Fruit fly (Drosophila melanogaster): ENCODE results near the gene CG17328.

The CG17328 gene

DNA sequence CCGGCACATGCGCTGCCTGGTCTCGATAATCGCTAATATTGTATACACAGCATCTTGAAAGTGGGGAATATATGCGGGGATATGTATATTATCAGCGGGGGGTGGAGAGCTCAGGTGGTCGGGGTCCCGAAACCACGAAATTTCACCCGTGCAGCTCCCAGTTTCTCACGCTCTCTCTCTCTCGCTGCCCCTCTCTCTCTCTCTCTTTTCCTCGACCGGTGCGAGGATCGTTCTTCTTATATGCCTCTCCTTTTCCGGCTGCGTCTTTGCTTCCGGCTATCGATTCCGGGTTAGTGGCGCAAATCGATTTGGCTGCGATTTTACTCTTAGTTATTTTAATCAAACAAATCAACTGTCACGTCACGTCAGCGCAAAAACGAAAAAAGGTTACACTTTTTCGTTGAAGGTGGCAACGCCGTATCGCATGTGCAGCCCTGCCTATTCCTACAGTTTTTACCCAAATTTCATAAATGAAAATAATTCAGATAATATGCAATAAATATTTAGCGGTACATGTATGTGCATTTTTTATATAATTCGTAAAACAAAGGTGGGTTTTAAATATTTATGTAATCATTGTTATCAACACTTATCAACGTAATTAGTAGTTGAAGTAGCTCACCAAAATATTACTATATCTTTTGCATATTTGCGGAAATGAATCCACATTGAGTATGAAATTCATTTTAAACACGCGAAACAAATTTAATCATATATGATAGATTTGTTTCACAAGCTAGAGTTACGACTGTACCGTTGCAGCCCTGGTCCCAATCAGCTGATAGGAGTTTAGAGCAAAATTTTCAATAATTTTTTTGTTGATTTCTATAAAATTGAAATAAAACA, at the start of gene CG17328, which contains the start of gene heix (continued):
- TF ChIP-seq CG8359 (GFP tag; optimal IDR thresholded peaks at IDR 0.05; ENCODE audit: borderline replicate concordance) (no peak), CG9437 (GFP tag; optimal IDR thresholded peaks at IDR 0.05) (peak; percentile 92), CG18476 (GFP tag; optimal IDR thresholded peaks at IDR 0.05) (peak; percentile 48), CG4854 (GFP tag; optimal IDR thresholded peaks at IDR 0.05) (peak; percentile 1), nom (GFP tag; optimal IDR thresholded peaks at IDR 0.05) (peak; percentile 25), Nf-YC (tag; optimal IDR thresholded peaks at IDR 0.05) (no peak), CG6254 (GFP tag; optimal IDR thresholded peaks at IDR 0.05) (no peak), ranshi (GFP tag; IDR thresholded peaks at IDR 0.05) (0 out of 2 replicates have a peak, but pooled peaks have one; percentile 71), Drgx (GFP tag; IDR thresholded peaks at IDR 0.05) (0 out of 2 replicates have a peak, but pooled peaks have one; percentile 20), CG15601 (tag; optimal IDR thresholded peaks at IDR 0.05) (peak; percentile 57), unc-4 (GFP tag; IDR thresholded peaks at IDR 0.05; ENCODE audit: partially characterized antibody) (no peak), wek (GFP tag; optimal IDR thresholded peaks at IDR 0.05) (no peak), peb (GFP tag; IDR thresholded peaks at IDR 0.05) (0 out of 2 replicates have a peak, but pooled peaks have one; percentile 24), CG18764 (GFP tag; optimal IDR thresholded peaks at IDR 0.05) (peak; percentile 49), Taf1 (GFP tag; IDR thresholded peaks at IDR 0.05) (peak; percentile 69; the same call in 1 of the 2 replicates), esg (GFP tag; conservative IDR thresholded peaks at IDR 0.05) (peak; percentile 59), CG9727 (GFP tag; optimal IDR thresholded peaks at IDR 0.05) (peak; percentile 77), onecut (GFP tag; IDR thresholded peaks at IDR 0.05) (peak; percentile 8; the same call in 1 of the 2 replicates), CG31224 (GFP tag; IDR thresholded peaks at IDR 0.05) (peak; percentile 44; the same call in 1 of the 2 replicates), MBD-R2 (GFP tag; IDR thresholded peaks at IDR 0.05) (peak; percentile 75; the same call in 1 of the 2 replicates), E2f2 (GFP tag; IDR thresholded peaks at IDR 0.05) (peak; percentile 48), pan (optimal IDR thresholded peaks at IDR 0.05) (no peak), pan (GFP tag; optimal IDR thresholded peaks at IDR 0.05 in 1 of 2, IDR thresholded peaks at IDR 0.05 in 1 of 2) (peak in 1 of 2 experiments; percentile 65), CG1529 (GFP tag; optimal IDR thresholded peaks at IDR 0.05) (peak; percentile 100), tx (GFP tag; optimal IDR thresholded peaks at IDR 0.05) (peak; percentile 22), Ptx1 (GFP tag; IDR thresholded peaks at IDR 0.05) (peak; percentile 81), Dp (GFP tag; optimal IDR thresholded peaks at IDR 0.05) (peak; percentile 21), gcm2 (GFP tag; optimal IDR thresholded peaks at IDR 0.05) (no peak), bcd (GFP tag; optimal IDR thresholded peaks at IDR 0.05) (peak; percentile 74), zfh1 (GFP tag; IDR thresholded peaks at IDR 0.05) (peak; percentile 74), CG17612 (GFP tag; IDR thresholded peaks at IDR 0.05) (0 out of 2 replicates have a peak, but pooled peaks have one; percentile 11), CG10959 (GFP tag; IDR thresholded peaks at IDR 0.05) (no peak), CG16779 (GFP tag; IDR thresholded peaks at IDR 0.05) (no peak), Bgb (GFP tag; IDR thresholded peaks at IDR 0.05; ENCODE audit: partially characterized antibody) (no peak; the same call in 1 of the 2 replicates), tap (tag; optimal IDR thresholded peaks at IDR 0.05) (no peak), Myb (GFP tag; optimal IDR thresholded peaks at IDR 0.05) (peak; percentile 39), chn (GFP tag; optimal IDR thresholded peaks at IDR 0.05) (peak; percentile 60), CG4282 (GFP tag; optimal IDR thresholded peaks at IDR 0.05) (no peak), Spps (tag; optimal IDR thresholded peaks at IDR 0.05) (no peak), Hand (GFP tag; optimal IDR thresholded peaks at IDR 0.05) (no peak), CG18619 (GFP tag; optimal IDR thresholded peaks at IDR 0.05) (peak; percentile 70), CG12744 (GFP tag; optimal IDR thresholded peaks at IDR 0.05) (peak; percentile 35), Rx (GFP tag; IDR thresholded peaks at IDR 0.05) (peak; percentile 52), CG8281 (tag; optimal IDR thresholded peaks at IDR 0.05) (peak; percentile 39), Mes4 (GFP tag; optimal IDR thresholded peaks at IDR 0.05) (no peak), B-H2 (GFP tag; optimal IDR thresholded peaks at IDR 0.05) (peak; percentile 73), Awh (GFP tag; IDR thresholded peaks at IDR 0.05) (0 out of 2 replicates have a peak, but pooled peaks have one; percentile 12), CG5180 (GFP tag; optimal IDR thresholded peaks at IDR 0.05) (no peak)

Data from whole organism, embryonic.